Worm (Caenorhabditis elegans) whole organism, L4/young adult: ENCODE measurements around the gene ceh-40.

Experiments
- W03F9.2 ChIP-seq: fragments of 150-350 bp; optimal IDR thresholded peaks from 2 replicates; lab custom pipeline; 2014; ENCODE audit warnings: missing biosample characterization, missing genetic modification characterization
- dao-5 ChIP-seq: sonication (generic microtip); optimal IDR thresholded peaks from 2 replicates; lab custom pipeline; 2016; ENCODE audit warnings: missing genotype, missing genetic modification characterization, moderate library complexity, missing compliant biosample characterization
- him-1 ChIP-seq: sonication (generic microtip); optimal IDR thresholded peaks from 2 replicates; lab custom pipeline; 2016; ENCODE audit warnings: missing genotype, missing genetic modification reagents, missing genetic modification characterization, missing compliant biosample characterization

DNA sequence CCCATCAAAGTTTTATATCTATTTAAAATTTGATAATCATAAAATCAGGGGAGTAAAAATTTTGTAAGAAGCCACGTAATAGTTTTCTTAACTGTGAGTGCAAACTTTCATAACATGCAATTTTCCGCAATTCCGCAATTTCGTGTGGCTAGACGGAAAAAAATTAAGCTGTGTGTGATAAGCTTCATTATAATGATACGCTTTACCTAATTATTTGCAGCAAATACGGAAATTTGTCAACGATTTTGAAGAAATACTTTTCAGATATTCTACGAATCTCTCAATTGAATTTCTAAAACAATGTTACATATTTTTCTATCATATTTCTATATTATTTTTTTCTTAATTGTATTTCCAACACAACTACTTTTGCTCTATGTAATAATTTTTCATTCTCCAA is 11.2 kb upstream of the ceh-40 start, which contains the start of gene srd-46:
- TF ChIP-seq him-1 (tag; lab: Kevin White, UChicago) (no peak), W03F9.2 (no peak), dao-5 (no peak)
